In the genomic region with DNA sequence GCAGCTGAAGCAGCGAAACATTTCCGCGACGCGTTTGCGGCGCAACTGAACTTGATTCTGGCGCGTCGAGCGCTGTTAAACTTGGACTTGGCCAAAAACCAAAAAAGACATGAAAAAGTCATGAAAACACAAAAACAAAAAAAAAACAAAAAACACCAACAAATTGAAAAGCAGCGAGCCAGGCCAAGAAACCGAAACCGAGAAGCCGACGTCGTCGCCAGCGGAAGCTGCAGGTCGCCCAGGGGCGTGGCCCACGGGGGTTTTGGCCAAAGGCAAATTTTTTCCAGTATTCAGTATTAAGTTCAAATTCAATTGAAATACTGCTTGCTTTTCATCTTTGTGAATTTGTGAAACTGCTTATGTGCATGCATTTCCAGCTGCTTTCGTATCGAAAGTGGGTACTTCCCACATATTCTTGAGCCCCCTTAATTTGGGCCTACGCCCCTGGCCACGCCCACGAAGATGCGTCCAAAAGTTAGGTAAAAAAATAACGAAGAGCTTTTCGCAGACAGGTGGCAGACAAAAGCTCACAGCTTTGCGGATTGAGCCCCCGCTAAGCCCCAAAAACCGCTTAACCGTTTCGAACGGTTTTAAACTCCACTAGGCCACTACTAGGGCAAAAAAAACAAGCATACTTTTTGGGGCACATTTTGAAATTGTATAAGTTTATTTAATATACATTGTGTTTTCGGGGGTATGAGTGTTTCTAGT, we compare ENCODE assay signal across 1 fruit fly cellular context.
TF ChIP-seq lines count a peak whose summit lies in the region.

TSS of gene CG3009 (minus strand) at position 51 of the 711 bp plus-strand sequence.

TF ChIP-seq in whole organism, embryonic, 481 proteins besides CTCF, POLR2A, EP300 and RAD21 (continued from another document):
- TF ChIP-seq CG10267 (tag; optimal IDR thresholded peaks at IDR 0.05; lab: Kevin White, UChicago) (peak; percentile 88), pfk (GFP tag; optimal IDR thresholded peaks at IDR 0.05; lab: Kevin White, UChicago) (peak; percentile 61), PHDP (tag; optimal IDR thresholded peaks at IDR 0.05; lab: Kevin White, UChicago) (peak; percentile 98), grn (GFP tag; optimal IDR thresholded peaks at IDR 0.05; lab: Kevin White, UChicago) (peak; percentile 79), Fer1 (GFP tag; optimal IDR thresholded peaks at IDR 0.05; lab: Kevin White, UChicago) (peak; percentile 99), fd102C (GFP tag; optimal IDR thresholded peaks at IDR 0.05; lab: Kevin White, UChicago) (peak; percentile 5), CG17802 (tag; optimal IDR thresholded peaks at IDR 0.05; lab: Kevin White, UChicago) (peak; percentile 84), knrl (GFP tag; IDR thresholded peaks at IDR 0.05; lab: Robert Waterston, UW; ENCODE audit: partially characterized antibody) (peak; percentile 51; the same call in 1 of the 3 replicates), CG17186 (GFP tag; optimal IDR thresholded peaks at IDR 0.05; lab: Kevin White, UChicago) (peak; percentile 83), da (GFP tag; optimal IDR thresholded peaks at IDR 0.05; lab: Kevin White, UChicago) (peak; percentile 93), sug (tag; optimal IDR thresholded peaks at IDR 0.05; lab: Kevin White, UChicago) (peak; percentile 97), CG7372 (GFP tag; IDR thresholded peaks at IDR 0.05; lab: Robert Waterston, UW) (peak; percentile 97), pho (GFP tag; optimal IDR thresholded peaks at IDR 0.05; lab: Kevin White, UChicago) (peak; percentile 98), CG15073 (GFP tag; optimal IDR thresholded peaks at IDR 0.05; lab: Kevin White, UChicago) (peak; percentile 69), CG16863 (GFP tag; optimal IDR thresholded peaks at IDR 0.05; lab: Kevin White, UChicago) (peak; percentile 97), GATAe (GFP tag; conservative IDR thresholded peaks at IDR 0.05; lab: Robert Waterston, UW) (peak; percentile 92), HLH54F (GFP tag; optimal IDR thresholded peaks at IDR 0.05; lab: Kevin White, UChicago) (peak; percentile 98), lilli (GFP tag; optimal IDR thresholded peaks at IDR 0.05; lab: Kevin White, UChicago) (peak; percentile 99), lbe (GFP tag; optimal IDR thresholded peaks at IDR 0.05; lab: Kevin White, UChicago) (peak; percentile 90)
